Worm (Caenorhabditis elegans) whole organism, L3 larva: Measurements from ENCODE around the gene aars-1.

ENCODE experiments used
- R02D3.7 ChIP-seq: fragments of 150-350 bp; optimal IDR thresholded peaks from 2 replicates; lab custom pipeline; 2014; ENCODE audit warnings: missing biosample characterization, missing genetic modification characterization
- aly-2 ChIP-seq: fragments of 150-350 bp; optimal IDR thresholded peaks from 2 replicates; lab custom pipeline; 2014; ENCODE audit warnings: missing biosample characterization, missing genetic modification characterization
- fos-1 ChIP-seq: fragments of 150-350 bp; optimal IDR thresholded peaks from 2 replicates; lab custom pipeline; 2014; ENCODE audit warnings: missing biosample characterization, missing genetic modification characterization
- nhr-11 ChIP-seq: fragments of 150-350 bp; optimal IDR thresholded peaks from 2 replicates; lab custom pipeline; 2014; ENCODE audit warnings: missing biosample characterization, missing genetic modification characterization
- nhr-76 ChIP-seq: fragments of 150-350 bp; sonication (generic microtip); optimal IDR thresholded peaks from 5 replicates; lab custom pipeline; 2014; ENCODE audit warnings: missing biosample characterization, missing genetic modification characterization
- pqm-1 ChIP-seq: fragments of 150-350 bp; optimal IDR thresholded peaks from 2 replicates; lab custom pipeline; 2017; ENCODE audit warnings: missing biosample characterization, missing genetic modification characterization, inconsistent platforms

DNA sequence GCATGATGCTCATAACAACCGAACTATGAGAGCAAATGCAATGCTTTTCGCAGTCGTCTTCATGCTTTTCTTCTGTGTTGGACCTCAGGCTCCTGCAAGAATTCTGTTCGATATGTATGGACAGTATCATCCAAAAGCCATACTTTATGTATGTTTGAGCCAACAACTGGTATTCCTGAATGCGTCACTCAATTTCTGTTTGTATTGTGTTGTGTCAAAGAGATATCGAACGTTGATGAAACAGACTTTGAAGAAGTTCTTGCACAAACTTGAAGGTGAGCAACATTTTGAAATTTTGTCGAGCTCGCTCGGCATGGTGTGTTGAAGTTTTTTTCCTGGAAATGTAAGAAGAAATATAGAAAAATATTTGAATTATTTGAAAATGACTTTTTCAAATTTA, 48.6 kb upstream of the aars-1 start:
- TF ChIP-seq pqm-1, result no peak
- TF ChIP-seq aly-2 (tag; lab: Kevin White, UChicago), result no peak
- TF ChIP-seq nhr-11, result no peak
- no peak for TF ChIP-seq R02D3.7 (tag; lab: Kevin White, UChicago)
- no peak for TF ChIP-seq nhr-76
- TF ChIP-seq fos-1, result no peak
